Fruit fly (Drosophila melanogaster): Measurements from ENCODE around the gene mud.

DNA sequence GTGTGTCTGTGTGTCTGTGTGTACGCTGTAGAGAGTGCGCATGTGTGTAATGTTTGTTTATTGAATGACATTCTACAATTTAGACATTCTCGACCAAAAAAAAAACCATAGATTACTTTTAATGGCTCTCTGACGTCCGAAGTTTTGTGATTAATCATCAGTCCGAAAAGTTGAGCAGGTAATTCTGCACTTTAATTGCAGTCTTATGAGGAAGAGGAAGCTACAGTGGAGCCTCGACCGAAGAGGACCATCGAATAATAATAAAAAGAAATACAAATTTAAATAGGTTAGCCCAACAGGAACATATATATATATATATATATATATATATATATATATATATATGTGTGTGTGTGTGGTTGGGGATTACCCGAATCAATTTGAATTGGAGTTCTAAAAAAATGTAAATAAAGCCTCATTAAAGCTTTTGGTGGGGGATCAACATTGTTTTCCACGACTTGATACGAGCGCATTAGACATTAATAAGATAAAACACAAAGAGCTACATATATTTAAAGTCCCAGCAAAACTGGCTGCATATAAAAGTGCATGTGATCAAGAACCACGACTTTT, 38.2 kb upstream of the mud start:
- TF ChIP-seq ewg (GFP tag; optimal IDR thresholded peaks at IDR 0.05) (no peak), CG33557 (GFP tag; optimal IDR thresholded peaks at IDR 0.05) (no peak), NK7.1 (GFP tag; optimal IDR thresholded peaks at IDR 0.05) (no peak), gcm (GFP tag; optimal IDR thresholded peaks at IDR 0.05) (no peak), ATbp (GFP tag; optimal IDR thresholded peaks at IDR 0.05) (no peak), Hand (GFP tag; optimal IDR thresholded peaks at IDR 0.05) (no peak), CG34376 (GFP tag; optimal IDR thresholded peaks at IDR 0.05) (no peak), Blimp-1 (GFP tag; optimal IDR thresholded peaks at IDR 0.05) (no peak)

Data from whole organism, embryonic.